Worm (Caenorhabditis elegans): ENCODE measurements around the gene dmsr-15.

DNA sequence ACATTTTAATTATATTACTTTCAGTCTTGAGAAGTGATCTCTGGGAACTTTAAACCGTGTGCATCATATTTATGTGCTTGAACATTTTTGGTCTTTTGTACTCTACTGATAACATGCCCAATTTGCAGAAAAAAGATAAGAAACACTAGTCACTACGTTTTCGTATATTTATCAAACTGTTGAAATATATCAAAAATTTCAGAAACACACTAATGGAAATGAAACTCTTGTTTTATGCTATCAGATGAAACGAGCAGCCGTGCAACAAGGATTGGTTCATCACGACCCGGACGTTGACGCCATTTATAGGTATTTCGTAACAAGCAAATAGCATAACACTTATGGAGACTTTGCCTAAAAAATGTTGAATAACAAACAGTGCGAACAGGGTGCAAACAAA, 5.3 kb downstream of the dmsr-15 start:
- TF ChIP-seq nfya-1 (tag; optimal IDR thresholded peaks at IDR 0.05; ENCODE audit: borderline replicate concordance, insufficient read depth), result no peak
- no peak for TF ChIP-seq mes-4 (tag; optimal IDR thresholded peaks at IDR 0.05)
